Fruit fly (Drosophila melanogaster): ENCODE measurements around the gene nej.

The nej gene

dm6 chrX:9650757-9651594, 35.9 kb downstream of the nej start (continued):
- peak; percentile 52 for TF ChIP-seq MESR4 (GFP tag; optimal IDR thresholded peaks at IDR 0.05)
- TF ChIP-seq crc (GFP tag; optimal IDR thresholded peaks at IDR 0.05): peak; percentile 86
- TF ChIP-seq Blimp-1 (GFP tag; optimal IDR thresholded peaks at IDR 0.05): peak; percentile 91
- peak; percentile 97 for TF ChIP-seq unpg (GFP tag; optimal IDR thresholded peaks at IDR 0.05)
- TF ChIP-seq CG7839 (tag; optimal IDR thresholded peaks at IDR 0.05): peak; percentile 93
- TF ChIP-seq chm (GFP tag; IDR thresholded peaks at IDR 0.05): peak; percentile 98
- no peak for TF ChIP-seq HLHmδ (GFP tag; optimal IDR thresholded peaks at IDR 0.05)
- peak; percentile 67 for TF ChIP-seq sima (GFP tag; optimal IDR thresholded peaks at IDR 0.05)
- peak; percentile 43 for TF ChIP-seq CG3995 (GFP tag; optimal IDR thresholded peaks at IDR 0.05)
- TF ChIP-seq gt (GFP tag; IDR thresholded peaks at IDR 0.05): peak; percentile 91
- no peak for TF ChIP-seq mirr (GFP tag; optimal IDR thresholded peaks at IDR 0.05)
- TF ChIP-seq CG1603 (tag; optimal IDR thresholded peaks at IDR 0.05): peak; percentile 98
- TF ChIP-seq tio (GFP tag; optimal IDR thresholded peaks at IDR 0.05): peak; percentile 90
- peak; percentile 88 for TF ChIP-seq Hmr (GFP tag; optimal IDR thresholded peaks at IDR 0.05)
- TF ChIP-seq Mes4 (GFP tag; optimal IDR thresholded peaks at IDR 0.05): peak; percentile 96
- no peak for TF ChIP-seq Tbp (GFP tag; optimal IDR thresholded peaks at IDR 0.05)
- no peak for TF ChIP-seq CG34224 (GFP tag; IDR thresholded peaks at IDR 0.05; ENCODE audit: partially characterized antibody)
- TF ChIP-seq sc (optimal IDR thresholded peaks at IDR 0.05): no peak
- peak; percentile 95 for TF ChIP-seq sc (GFP tag; optimal IDR thresholded peaks at IDR 0.05)
- TF ChIP-seq sim (GFP tag; IDR thresholded peaks at IDR 0.05): peak; percentile 97
- TF ChIP-seq CG6272 (GFP tag; IDR thresholded peaks at IDR 0.05): peak; percentile 89
- peak; percentile 73 for TF ChIP-seq ab (GFP tag; optimal IDR thresholded peaks at IDR 0.05)
- peak; percentile 88 for TF ChIP-seq nau (GFP tag; optimal IDR thresholded peaks at IDR 0.05)
- peak; percentile 90 for TF ChIP-seq Spps (tag; optimal IDR thresholded peaks at IDR 0.05)
- peak; percentile 94 for TF ChIP-seq bowl (GFP tag; IDR thresholded peaks at IDR 0.05)
- peak; percentile 93 for TF ChIP-seq CG15601 (tag; optimal IDR thresholded peaks at IDR 0.05)
- peak; percentile 93 for TF ChIP-seq ewg (GFP tag; optimal IDR thresholded peaks at IDR 0.05)
- peak; percentile 93 for TF ChIP-seq CG9609 (GFP tag; optimal IDR thresholded peaks at IDR 0.05)
- TF ChIP-seq BEAF-32 (GFP tag; optimal IDR thresholded peaks at IDR 0.05): no peak
- peak; percentile 66 for TF ChIP-seq Deaf1 (tag; optimal IDR thresholded peaks at IDR 0.05)
- peak; percentile 85 for TF ChIP-seq pho (GFP tag; optimal IDR thresholded peaks at IDR 0.05)
- peak; percentile 81 for TF ChIP-seq CG13296 (GFP tag; optimal IDR thresholded peaks at IDR 0.05)
- TF ChIP-seq org-1 (GFP tag; optimal IDR thresholded peaks at IDR 0.05): peak; percentile 95
- TF ChIP-seq CG11560 (tag; IDR thresholded peaks at IDR 0.05): peak; percentile 74; the same call in 2 of the 3 replicates
- 0 out of 2 replicates have a peak, but pooled peaks have one; percentile 25 for TF ChIP-seq CG13287 (GFP tag; IDR thresholded peaks at IDR 0.05; ENCODE audit: partially characterized antibody)
- peak; percentile 87 for TF ChIP-seq CG3847 (GFP tag; IDR thresholded peaks at IDR 0.05)
- peak; percentile 95 for TF ChIP-seq CG8089 (GFP tag; optimal IDR thresholded peaks at IDR 0.05)
- peak; percentile 95 for TF ChIP-seq ap (GFP tag; IDR thresholded peaks at IDR 0.05)
- peak; percentile 44 for TF ChIP-seq Taf1 (GFP tag; IDR thresholded peaks at IDR 0.05)
- no peak for TF ChIP-seq yki (optimal IDR thresholded peaks at IDR 0.05)
- TF ChIP-seq CG15073 (GFP tag; optimal IDR thresholded peaks at IDR 0.05): peak; percentile 77
- TF ChIP-seq zen2 (GFP tag; IDR thresholded peaks at IDR 0.05; ENCODE audit: partially characterized antibody): no peak
- peak; percentile 76 for TF ChIP-seq kay (GFP tag; optimal IDR thresholded peaks at IDR 0.05)
- TF ChIP-seq amos (GFP tag; IDR thresholded peaks at IDR 0.05; ENCODE audit: partially characterized antibody): no peak
- peak; percentile 72 for TF ChIP-seq CG31224 (GFP tag; IDR thresholded peaks at IDR 0.05)
- peak; percentile 44 for TF ChIP-seq CTCF (GFP tag; optimal IDR thresholded peaks at IDR 0.05)
- peak; percentile 91 for TF ChIP-seq Adf1 (GFP tag; IDR thresholded peaks at IDR 0.05)
- peak; percentile 85 for TF ChIP-seq Doc2 (GFP tag; IDR thresholded peaks at IDR 0.05)
- peak; percentile 83 for TF ChIP-seq CG1233 (GFP tag; optimal IDR thresholded peaks at IDR 0.05)
- peak; percentile 89 for TF ChIP-seq CG17568 (GFP tag; optimal IDR thresholded peaks at IDR 0.05)

Measured in whole organism, embryonic.